Fruit fly (Drosophila melanogaster) whole organism: Measurements from ENCODE around the gene CG42724.

ENCODE experiments used
- CG8478 ChIP-seq: fragments of >200 bp; optimal IDR thresholded peaks from 2 replicates; lab custom pipeline; 2018; ENCODE audit warnings: inconsistent platforms
- EcR ChIP-seq, 2 experiments: fragments of >200 bp; optimal IDR thresholded peaks; 2 replicates each; lab custom pipeline; 2017; ENCODE audit warnings: missing biosample characterization in 2 of 2, missing genetic modification characterization in 2 of 2, missing genetic modification reagents in 2 of 2
- pan ChIP-seq: fragments of >200 bp; optimal IDR thresholded peaks from 2 replicates; lab custom pipeline; 2017
- usp ChIP-seq: fragments of >200 bp; optimal IDR thresholded peaks from 2 replicates; lab custom pipeline; 2017; ENCODE audit warnings: missing biosample characterization, missing genetic modification characterization, mixed read lengths

DNA sequence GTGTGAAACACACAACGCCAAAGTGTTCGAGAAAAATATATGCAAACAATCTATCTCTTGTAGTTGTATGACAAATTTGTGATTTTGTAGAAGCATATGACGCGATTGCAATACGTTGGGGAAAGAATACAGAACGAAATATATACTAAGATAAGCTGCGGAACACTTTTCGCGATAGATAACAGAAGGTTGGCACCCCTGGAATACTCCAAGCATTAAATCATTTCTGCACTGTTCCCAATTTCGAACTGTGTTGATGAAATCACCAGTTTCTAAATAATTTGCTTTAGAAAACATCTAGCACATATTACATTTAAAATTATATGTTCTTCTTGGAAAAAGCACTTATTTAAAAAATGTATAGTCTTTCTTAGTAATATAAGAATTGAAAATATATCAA, 13.7 kb downstream of the CG42724 start:
- no peak for TF ChIP-seq usp
- TF ChIP-seq EcR (GFP tag; optimal IDR thresholded peaks at IDR 0.05; lab: Kevin White, UChicago), result no peak
- no peak for TF ChIP-seq pan
- no peak for TF ChIP-seq CG8478 (lab: Kevin White, UChicago)
